Worm (Caenorhabditis elegans): ENCODE results near the gene F10E7.5.

Gene F10E7.5

DNA sequence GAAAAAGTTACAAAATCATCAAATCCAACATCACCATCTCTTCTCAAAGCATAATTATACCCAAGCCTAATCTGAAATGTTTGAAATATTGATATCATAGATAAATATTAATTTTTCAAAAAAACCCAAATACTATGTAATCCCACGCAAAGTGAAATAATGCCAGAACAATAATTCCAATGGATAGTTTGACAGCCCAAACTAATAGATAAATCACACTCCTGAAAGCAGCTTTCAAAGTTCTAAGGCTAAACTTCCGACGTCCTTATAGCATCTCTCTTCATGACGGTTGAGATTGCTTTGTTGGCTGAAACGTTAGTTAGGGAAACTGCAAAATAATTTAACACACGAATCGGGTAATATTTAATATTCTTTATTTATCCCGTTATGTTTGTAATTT lies 12.5 kb upstream of the F10E7.5 start:
- TF ChIP-seq W03F9.2 (tag; optimal IDR thresholded peaks at IDR 0.05) = no peak
- TF ChIP-seq dao-5 (tag; optimal IDR thresholded peaks at IDR 0.05) = no peak
- no peak for TF ChIP-seq him-1 (tag; optimal IDR thresholded peaks at IDR 0.05)

DNA sequence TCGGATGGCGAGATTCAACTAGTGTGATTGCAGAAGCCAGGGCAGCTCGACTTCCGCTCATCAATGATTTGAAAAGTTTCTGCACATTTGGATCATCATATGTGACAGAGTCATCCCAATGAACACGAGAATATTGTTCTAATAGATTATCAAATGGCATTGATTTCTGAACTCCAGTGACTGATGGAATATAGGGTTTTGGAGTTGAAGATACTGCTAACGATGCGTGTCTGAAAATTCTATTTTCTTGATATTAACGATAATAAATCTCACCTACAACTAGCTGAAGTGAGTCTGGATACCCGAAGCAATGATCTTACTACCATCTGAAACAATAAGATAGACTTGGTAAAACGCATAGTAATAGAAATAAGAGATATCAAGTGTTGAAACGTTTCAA lies 10.9 kb upstream of the F10E7.5 start, which contains the start of gene mmaa-1:
Gene mmaa-1 (minus strand): TSS at position 328 of the 400 bp plus-strand sequence.
- TF ChIP-seq him-1 (tag; optimal IDR thresholded peaks at IDR 0.05) (no peak), dao-5 (tag; optimal IDR thresholded peaks at IDR 0.05) (no peak), W03F9.2 (tag; optimal IDR thresholded peaks at IDR 0.05) (no peak)

DNA sequence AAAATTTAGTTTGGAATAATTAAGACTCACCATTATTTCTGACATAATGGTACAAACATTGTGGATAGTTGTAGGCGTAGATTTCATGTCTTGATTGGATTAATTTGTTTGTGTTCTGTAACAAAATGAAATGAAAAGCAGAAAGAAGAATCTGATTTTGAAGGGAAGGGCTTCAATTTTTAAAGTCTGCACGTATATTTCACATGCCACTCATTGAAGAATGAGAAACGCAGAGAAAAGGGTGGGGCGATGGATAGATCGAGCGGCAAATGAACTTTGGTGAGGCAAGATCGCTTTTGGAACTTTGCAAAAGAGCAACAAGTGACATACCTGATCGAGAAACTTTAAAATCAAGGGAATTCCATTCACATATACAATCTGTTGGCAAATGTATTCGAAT lies 9.5 kb upstream of the F10E7.5 start:
- no peak for TF ChIP-seq W03F9.2 (tag; optimal IDR thresholded peaks at IDR 0.05)
- no peak for TF ChIP-seq dao-5 (tag; optimal IDR thresholded peaks at IDR 0.05)
- no peak for TF ChIP-seq him-1 (tag; optimal IDR thresholded peaks at IDR 0.05)

ce11 chrII:7103111-7103510 lies 8.7 kb upstream of the F10E7.5 start:
- TF ChIP-seq dao-5 (tag; optimal IDR thresholded peaks at IDR 0.05) = no peak
- TF ChIP-seq him-1 (tag; optimal IDR thresholded peaks at IDR 0.05) = no peak
- no peak for TF ChIP-seq W03F9.2 (tag; optimal IDR thresholded peaks at IDR 0.05)

- TF ChIP-seq dao-5 (tag; optimal IDR thresholded peaks at IDR 0.05) = no peak
- peak; percentile 37 for TF ChIP-seq him-1 (tag; optimal IDR thresholded peaks at IDR 0.05)
- peak; percentile 86 for TF ChIP-seq W03F9.2 (tag; optimal IDR thresholded peaks at IDR 0.05)
Observed at ce11 chrII:7104794-7105613, 6.8 kb upstream of the F10E7.5 start, which contains the start of the genes farl-11 and rpl-33. Gene farl-11, minus strand, starts transcription at chrII:7105035. Gene rpl-33, plus strand, starts transcription at chrII:7105563.

DNA sequence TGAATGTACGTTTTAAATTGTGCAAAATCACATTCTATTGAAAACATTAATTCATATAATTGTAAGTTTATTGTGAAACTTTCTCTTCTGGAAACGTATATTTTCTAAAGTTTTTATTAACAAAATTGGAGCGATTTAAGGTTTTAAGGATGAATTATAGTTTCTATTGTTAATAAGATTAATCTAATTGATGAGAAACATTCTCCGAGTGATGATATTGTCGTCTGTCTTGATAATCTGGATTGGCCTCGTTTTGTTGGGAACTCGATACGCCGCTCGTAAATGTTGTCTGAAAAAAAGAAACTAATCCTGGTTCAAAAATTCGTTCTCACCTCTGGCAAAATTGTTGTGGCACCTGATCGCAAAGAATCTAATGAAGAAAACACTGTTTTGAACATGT lies 5.5 kb upstream of the F10E7.5 start:
- TF ChIP-seq him-1 (tag; optimal IDR thresholded peaks at IDR 0.05) (no peak), W03F9.2 (tag; optimal IDR thresholded peaks at IDR 0.05) (no peak), dao-5 (tag; optimal IDR thresholded peaks at IDR 0.05) (no peak)

- TF ChIP-seq W03F9.2 (tag; optimal IDR thresholded peaks at IDR 0.05) (no peak), dao-5 (tag; optimal IDR thresholded peaks at IDR 0.05) (no peak), him-1 (tag; optimal IDR thresholded peaks at IDR 0.05) (no peak)
Observed at ce11 chrII:7109956-7110355, 1.8 kb upstream of the F10E7.5 start, which contains the start of gene F10E7.9. Gene F10E7.9, minus strand, starts transcription at chrII:7110056.

- TF ChIP-seq W03F9.2 (tag; optimal IDR thresholded peaks at IDR 0.05) (no peak), dao-5 (tag; optimal IDR thresholded peaks at IDR 0.05) (no peak), him-1 (tag; optimal IDR thresholded peaks at IDR 0.05) (no peak)
Observed at ce11 chrII:7111012-7111656, 644 bp upstream of the F10E7.5 start.

ce11 chrII:7112780-7113179 lies 1.0 kb downstream of the F10E7.5 start, which contains the start of gene F10E7.6:
Gene F10E7.6, plus strand, starts transcription at chrII:7113080.
- TF ChIP-seq W03F9.2 (tag; optimal IDR thresholded peaks at IDR 0.05) = no peak
- TF ChIP-seq him-1 (tag; optimal IDR thresholded peaks at IDR 0.05) = no peak
- TF ChIP-seq dao-5 (tag; optimal IDR thresholded peaks at IDR 0.05) = no peak

DNA sequence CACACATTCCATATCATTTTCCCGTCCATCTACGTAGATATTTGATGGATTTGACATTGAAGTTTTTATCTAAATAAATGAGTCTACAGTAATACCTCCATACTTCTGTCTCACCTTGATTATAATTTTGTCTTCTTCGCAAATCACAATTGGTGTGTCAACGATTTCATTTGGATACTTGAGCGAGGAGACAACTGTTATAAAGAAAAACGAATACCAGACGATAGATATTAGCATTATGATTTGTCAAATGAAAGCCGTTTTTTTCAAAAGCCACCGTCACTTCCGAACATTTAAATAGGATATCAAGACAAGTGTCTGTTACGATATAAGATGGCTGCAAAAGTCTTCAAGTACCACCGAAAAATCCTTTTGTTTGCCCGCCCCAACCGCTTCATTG lies 3.9 kb downstream of the F10E7.5 start, which contains the start of gene cutl-5:
Gene cutl-5 (minus strand): TSS at position 269 of the 400 bp plus-strand sequence.
- TF ChIP-seq dao-5 (tag; optimal IDR thresholded peaks at IDR 0.05) (no peak), W03F9.2 (tag; optimal IDR thresholded peaks at IDR 0.05) (no peak), him-1 (tag; optimal IDR thresholded peaks at IDR 0.05) (no peak)

- TF ChIP-seq W03F9.2 (tag; optimal IDR thresholded peaks at IDR 0.05) (no peak), him-1 (tag; optimal IDR thresholded peaks at IDR 0.05) (no peak), dao-5 (tag; optimal IDR thresholded peaks at IDR 0.05) (no peak)
Observed at ce11 chrII:7116350-7116749, 4.6 kb downstream of the F10E7.5 start, which contains the start of gene spon-1. Gene spon-1, plus strand, starts transcription at chrII:7116557.

DNA sequence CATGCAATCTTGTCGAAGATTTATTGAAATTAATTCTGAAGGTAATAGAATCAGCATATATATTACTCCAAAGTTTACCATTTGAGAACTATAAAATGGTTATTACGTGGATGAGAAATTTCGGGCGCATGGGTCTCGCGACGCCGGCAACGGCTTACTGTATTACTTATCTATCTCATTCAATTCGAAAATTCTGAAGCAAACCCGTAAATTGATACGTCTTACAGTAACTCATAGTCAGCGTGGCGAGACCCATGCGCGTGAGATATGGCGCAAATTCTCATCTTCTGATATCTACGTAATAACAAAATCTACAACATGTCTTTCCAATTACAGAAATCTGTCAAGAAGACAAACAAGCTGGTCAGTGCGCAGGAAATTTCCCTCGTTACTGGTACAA lies 7.7 kb downstream of the F10E7.5 start:
- TF ChIP-seq him-1 (tag; optimal IDR thresholded peaks at IDR 0.05) (no peak), W03F9.2 (tag; optimal IDR thresholded peaks at IDR 0.05) (no peak), dao-5 (tag; optimal IDR thresholded peaks at IDR 0.05) (no peak)

DNA sequence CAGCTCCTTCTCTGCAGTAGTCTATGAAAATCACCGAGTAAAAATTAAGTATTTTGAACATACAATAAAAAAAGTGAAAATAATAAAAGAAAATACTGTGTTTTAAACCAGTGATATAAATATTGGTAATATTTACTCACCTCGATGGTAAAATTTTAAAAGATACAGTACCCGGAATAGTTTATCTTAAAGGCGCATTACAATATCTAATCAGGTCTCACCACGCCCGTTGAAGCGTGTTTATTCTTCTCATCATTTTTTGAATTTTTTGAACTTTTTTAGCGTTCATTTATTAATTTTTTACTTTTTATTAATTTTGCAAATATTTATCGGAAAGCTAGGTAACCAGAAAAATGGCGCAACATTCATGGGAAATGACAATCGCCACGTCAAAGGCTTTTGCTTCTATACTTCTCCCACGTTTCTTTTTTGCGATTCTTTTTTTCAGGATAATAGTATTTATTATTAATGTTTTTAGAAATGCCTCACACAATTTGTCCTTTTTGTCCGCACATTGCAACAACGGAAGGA lies 10.0 kb downstream of the F10E7.5 start, which contains the start of gene F10E7.2:
Gene F10E7.2 (plus strand): TSS at position 481 of the 531 bp plus-strand sequence.
- TF ChIP-seq W03F9.2 (tag; optimal IDR thresholded peaks at IDR 0.05) (no peak), him-1 (tag; optimal IDR thresholded peaks at IDR 0.05) (no peak), dao-5 (tag; optimal IDR thresholded peaks at IDR 0.05) (no peak)

All from whole organism, L4/young adult.